Worm (Caenorhabditis elegans): ENCODE results near the gene ins-8.

ins-8 gene

DNA sequence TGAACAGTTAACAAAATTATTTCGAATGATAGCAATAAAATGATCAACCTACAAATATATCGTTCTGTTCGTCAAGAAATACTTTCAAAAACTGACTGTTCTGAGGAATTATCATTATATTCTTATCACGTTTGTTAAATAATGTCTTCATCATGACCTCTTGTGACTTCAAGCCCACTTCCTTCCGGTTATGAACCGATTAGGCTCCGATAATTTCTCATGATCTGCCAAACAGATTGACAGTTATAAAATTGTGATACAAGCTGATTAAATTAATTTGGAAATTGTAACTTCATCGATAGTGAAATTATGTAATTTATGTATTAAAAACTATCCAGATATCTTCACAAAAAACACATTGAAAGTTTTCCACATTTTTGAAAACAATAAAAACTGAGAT lies at the start of gene ins-8:
Gene ins-8 (minus strand): TSS at position 101 of the 400 bp plus-strand sequence.
- TF ChIP-seq him-1 (tag; optimal IDR thresholded peaks at IDR 0.05) (no peak), dao-5 (tag; optimal IDR thresholded peaks at IDR 0.05) (no peak), W03F9.2 (tag; optimal IDR thresholded peaks at IDR 0.05) (no peak)

DNA sequence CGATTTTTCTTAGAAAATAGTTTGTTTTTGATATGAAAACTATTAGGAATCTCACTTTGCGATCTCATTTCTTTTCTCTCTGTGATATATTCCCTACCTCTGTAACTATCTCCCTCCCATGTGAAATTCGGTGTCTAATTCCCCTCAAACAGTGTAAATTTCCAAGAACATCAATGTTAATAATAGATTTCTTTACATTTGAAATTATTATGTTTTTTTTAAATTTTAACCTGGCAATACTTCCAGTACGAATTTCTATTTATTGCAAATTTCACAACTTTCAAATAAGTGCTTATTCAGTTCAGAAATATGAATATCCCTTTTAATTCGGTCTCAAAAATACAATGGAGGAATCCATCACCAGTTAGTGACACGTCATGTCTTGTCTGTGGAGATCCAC lies 47.6 kb upstream of the ins-8 start, which contains the start of gene nhr-100:
Gene nhr-100 (plus strand): TSS at position 301 of the 400 bp plus-strand sequence.
- TF ChIP-seq dao-5 (tag; optimal IDR thresholded peaks at IDR 0.05), result no peak
- TF ChIP-seq him-1 (tag; optimal IDR thresholded peaks at IDR 0.05), result no peak
- TF ChIP-seq W03F9.2 (tag; optimal IDR thresholded peaks at IDR 0.05), result no peak

ce11 chrIV:9727217-9727616 lies 46.5 kb upstream of the ins-8 start:
- TF ChIP-seq W03F9.2 (tag; optimal IDR thresholded peaks at IDR 0.05) (no peak), him-1 (tag; optimal IDR thresholded peaks at IDR 0.05) (no peak), dao-5 (tag; optimal IDR thresholded peaks at IDR 0.05) (no peak)

DNA sequence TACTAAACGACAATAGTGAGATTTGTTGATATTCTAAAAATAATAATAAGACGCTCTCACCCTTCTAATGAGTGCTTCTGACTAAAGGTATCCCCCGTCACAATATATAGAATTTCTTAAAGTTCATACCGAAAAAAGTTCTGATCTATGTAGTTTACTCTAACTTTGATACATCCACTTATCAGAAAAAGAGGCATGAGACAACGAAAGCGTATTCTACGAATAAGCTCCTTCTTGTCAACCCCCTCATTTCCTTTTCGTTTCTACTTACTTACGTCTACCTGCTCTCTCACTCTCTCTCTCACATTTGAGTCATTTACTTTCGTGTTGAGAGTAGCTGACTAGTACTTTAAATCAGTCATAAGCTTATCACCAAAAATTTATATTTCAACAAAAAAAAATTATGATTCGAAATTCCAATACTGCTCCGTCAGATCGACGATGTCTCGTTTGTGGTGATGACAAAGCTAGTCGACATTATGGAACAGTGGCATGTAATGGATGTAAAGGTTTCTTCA lies 44.8 kb upstream of the ins-8 start:
- TF ChIP-seq W03F9.2 (tag; optimal IDR thresholded peaks at IDR 0.05) (no peak), dao-5 (tag; optimal IDR thresholded peaks at IDR 0.05) (no peak), him-1 (tag; optimal IDR thresholded peaks at IDR 0.05) (no peak)

ce11 chrIV:9724948-9725347 lies 44.2 kb upstream of the ins-8 start, which contains the start of the genes nhr-138 and C28D4.18:
Gene nhr-138 (plus strand): TSS chrIV:9725251.
Gene C28D4.18 (plus strand): TSS chrIV:9725280.
- TF ChIP-seq him-1 (tag; optimal IDR thresholded peaks at IDR 0.05) (no peak), dao-5 (tag; optimal IDR thresholded peaks at IDR 0.05) (no peak), W03F9.2 (tag; optimal IDR thresholded peaks at IDR 0.05) (no peak)

DNA sequence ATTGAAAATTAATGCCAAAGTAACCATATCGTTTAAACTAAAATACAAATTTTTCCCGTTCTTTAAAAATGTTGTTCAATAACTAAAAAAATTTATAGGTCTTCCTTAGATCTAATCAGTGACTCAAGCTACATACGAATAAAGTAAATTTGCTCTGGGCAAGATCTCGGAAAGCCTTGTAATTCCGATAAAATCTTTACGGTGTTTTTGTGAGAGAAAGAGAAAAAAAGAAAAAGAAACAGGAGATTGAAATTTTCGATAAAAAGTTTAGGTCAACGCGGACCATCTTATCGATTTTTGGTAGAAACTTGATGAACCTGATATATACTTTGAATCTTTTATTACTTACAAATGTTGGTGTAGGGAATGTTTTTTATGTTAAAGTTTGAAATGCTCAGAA lies 42.4 kb upstream of the ins-8 start:
- TF ChIP-seq him-1 (tag; optimal IDR thresholded peaks at IDR 0.05) (no peak), W03F9.2 (tag; optimal IDR thresholded peaks at IDR 0.05) (no peak), dao-5 (tag; optimal IDR thresholded peaks at IDR 0.05) (no peak)

ce11 chrIV:9718396-9718795 lies 37.7 kb upstream of the ins-8 start:
- TF ChIP-seq W03F9.2 (tag; optimal IDR thresholded peaks at IDR 0.05) (peak; percentile 25), him-1 (tag; optimal IDR thresholded peaks at IDR 0.05) (no peak)

DNA sequence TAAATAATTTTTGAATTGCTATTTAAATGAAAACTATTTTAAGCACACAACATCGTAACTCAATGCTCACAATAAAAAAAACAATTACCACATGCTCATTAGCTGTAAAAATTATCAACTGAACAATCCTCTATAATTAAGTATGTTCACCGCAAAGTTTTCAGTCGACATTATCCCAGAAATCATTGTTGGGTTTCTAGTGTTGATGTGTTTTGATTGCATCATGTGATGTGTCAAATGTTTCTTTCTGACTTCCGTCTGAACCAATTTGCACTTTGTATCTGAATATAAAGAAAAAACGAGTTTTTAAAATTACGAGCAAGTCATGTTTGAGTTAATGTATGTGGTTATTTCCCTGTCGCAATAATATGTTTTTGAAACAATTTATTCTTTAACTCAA lies 37.1 kb upstream of the ins-8 start:
- no peak for TF ChIP-seq him-1 (tag; optimal IDR thresholded peaks at IDR 0.05)
- TF ChIP-seq dao-5 (tag; optimal IDR thresholded peaks at IDR 0.05), result no peak
- no peak for TF ChIP-seq W03F9.2 (tag; optimal IDR thresholded peaks at IDR 0.05)

DNA sequence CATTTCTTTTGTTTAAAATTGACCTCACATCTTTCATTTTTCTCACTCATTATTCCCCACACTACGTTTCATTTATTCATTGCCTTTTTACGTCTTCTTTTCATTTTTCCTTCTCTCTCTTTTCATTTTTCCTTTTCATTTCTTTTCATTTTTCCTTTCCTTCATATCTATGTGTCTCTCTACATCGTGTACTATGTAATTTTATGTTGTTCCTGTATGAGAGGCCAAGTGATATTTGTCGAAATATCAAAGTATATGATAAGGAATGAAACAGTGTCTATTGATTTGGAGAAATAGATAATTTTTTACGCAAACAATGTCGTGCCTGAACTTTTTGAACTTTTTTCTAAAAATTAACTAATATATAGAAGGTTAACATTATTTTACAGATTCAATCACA lies 35.7 kb upstream of the ins-8 start:
- TF ChIP-seq him-1 (tag; optimal IDR thresholded peaks at IDR 0.05), result no peak
- no peak for TF ChIP-seq dao-5 (tag; optimal IDR thresholded peaks at IDR 0.05)
- no peak for TF ChIP-seq W03F9.2 (tag; optimal IDR thresholded peaks at IDR 0.05)

ce11 chrIV:9714264-9714663 lies 33.5 kb upstream of the ins-8 start:
- TF ChIP-seq W03F9.2 (tag; optimal IDR thresholded peaks at IDR 0.05) (no peak), dao-5 (tag; optimal IDR thresholded peaks at IDR 0.05) (no peak), him-1 (tag; optimal IDR thresholded peaks at IDR 0.05) (no peak)

- TF ChIP-seq him-1 (tag; optimal IDR thresholded peaks at IDR 0.05) (no peak), dao-5 (tag; optimal IDR thresholded peaks at IDR 0.05) (no peak), W03F9.2 (tag; optimal IDR thresholded peaks at IDR 0.05) (no peak)
These were observed 32.0 kb upstream of the ins-8 start, which contains the start of gene K01H12.4 for ce11 chrIV:9712782-9713181. Gene K01H12.4 (plus strand): TSS chrIV:9713082.

DNA sequence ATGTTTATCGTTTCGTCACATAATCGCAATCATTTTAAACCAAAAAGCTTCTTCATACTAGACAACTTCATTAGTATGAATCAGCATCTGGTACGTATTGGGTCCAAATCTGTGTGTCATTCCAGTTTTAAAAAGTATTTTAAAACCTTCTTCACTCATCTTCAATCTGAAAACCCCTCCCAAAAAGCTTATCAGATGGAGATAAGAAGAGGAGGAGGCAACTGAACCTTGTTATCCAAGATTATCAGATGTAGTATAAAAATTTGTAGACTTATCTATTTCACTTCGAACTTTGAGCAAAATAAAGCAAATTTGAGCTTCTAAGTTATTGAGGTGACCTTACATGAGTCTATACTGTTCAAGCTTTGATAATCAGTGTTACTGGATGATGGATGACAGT lies 29.1 kb upstream of the ins-8 start, which contains the start of gene nhr-38:
Gene nhr-38 (plus strand): TSS at position 301 of the 400 bp plus-strand sequence.
- no peak for TF ChIP-seq W03F9.2 (tag; optimal IDR thresholded peaks at IDR 0.05)

- TF ChIP-seq W03F9.2 (tag; optimal IDR thresholded peaks at IDR 0.05) (no peak), him-1 (tag; optimal IDR thresholded peaks at IDR 0.05) (no peak), dao-5 (tag; optimal IDR thresholded peaks at IDR 0.05) (no peak)
These were observed 28.5 kb upstream of the ins-8 start, which contains the start of gene ant-1.3 for ce11 chrIV:9709205-9709604. Gene ant-1.3 (minus strand): TSS chrIV:9709305.

DNA sequence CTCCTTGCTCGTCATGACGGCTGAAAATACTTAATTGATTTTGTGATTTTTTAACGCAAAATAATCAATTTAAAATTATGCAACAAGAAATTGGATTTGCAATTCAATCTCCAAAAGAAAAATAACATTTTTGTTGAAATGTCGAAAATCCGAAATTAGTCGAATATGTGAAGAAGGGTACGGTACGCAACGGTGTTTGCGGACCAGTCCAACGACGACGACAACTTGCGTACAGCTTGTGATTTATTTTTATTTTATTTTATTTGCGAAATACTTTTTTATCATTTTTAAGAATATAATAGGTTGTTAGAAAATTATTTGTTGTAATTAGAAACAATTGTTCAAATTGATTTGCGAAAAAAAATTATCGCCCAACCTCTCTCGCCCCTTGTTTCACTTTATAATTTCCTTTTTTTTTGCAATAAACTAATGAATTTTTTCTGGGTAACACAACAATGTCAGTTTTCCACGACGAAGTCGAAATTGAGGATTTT lies 26.0 kb upstream of the ins-8 start, which contains the start of the genes dcaf-1 and dph-3:
Gene dcaf-1 (minus strand): TSS at position 20 of the 494 bp plus-strand sequence.
Gene dph-3 (plus strand): TSS at position 444 of the 494 bp plus-strand sequence.
- TF ChIP-seq dao-5 (tag; optimal IDR thresholded peaks at IDR 0.05) (no peak), him-1 (tag; optimal IDR thresholded peaks at IDR 0.05) (no peak), W03F9.2 (tag; optimal IDR thresholded peaks at IDR 0.05) (peak; percentile 60)

DNA sequence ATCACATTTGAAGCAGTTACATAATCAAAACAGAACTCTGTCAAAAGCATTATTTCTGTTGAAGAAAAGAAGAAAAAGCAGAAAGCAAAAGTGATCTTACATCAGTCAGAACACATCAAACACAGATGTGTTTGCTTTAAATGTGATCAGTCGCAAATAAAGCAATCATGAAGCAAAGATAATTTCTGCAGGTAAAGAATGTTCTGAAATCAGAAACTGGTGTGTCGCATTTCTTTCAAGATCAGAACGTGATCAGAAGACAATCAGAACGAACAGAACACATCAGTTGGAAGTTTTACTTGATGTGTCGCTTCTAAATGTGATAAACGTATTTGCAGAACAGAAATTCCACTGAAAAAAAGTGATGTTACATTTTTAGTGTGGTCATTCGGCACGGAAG lies 18.3 kb upstream of the ins-8 start:
- TF ChIP-seq W03F9.2 (tag; optimal IDR thresholded peaks at IDR 0.05) (no peak), him-1 (tag; optimal IDR thresholded peaks at IDR 0.05) (no peak), dao-5 (tag; optimal IDR thresholded peaks at IDR 0.05) (no peak)
